Worm (Caenorhabditis elegans): ENCODE data around the gene sra-9.
A peak's percentile ranks its signal among the peaks of the same experiment; 100 is the strongest.

Gene sra-9

ce11 chrII:9487337-9487950 lies 44.7 kb upstream of the sra-9 start, which contains the start of gene T19H5.4 (continued):
- TF ChIP-seq R02D3.7 (tag; optimal IDR thresholded peaks at IDR 0.05) (no peak), C34F6.9 (tag; optimal IDR thresholded peaks at IDR 0.05) (peak; percentile 2), nhr-10 (tag; optimal IDR thresholded peaks at IDR 0.05) (no peak), ztf-1 (GFP tag; conservative IDR thresholded peaks at IDR 0.05) (no peak), ceh-82 (tag; optimal IDR thresholded peaks at IDR 0.05) (no peak), F13H6.1 (tag; optimal IDR thresholded peaks at IDR 0.05) (peak; percentile 54), snpc-4 (tag; optimal IDR thresholded peaks at IDR 0.05) (no peak), mdl-1 (tag; optimal IDR thresholded peaks at IDR 0.05) (peak; percentile 56 to 59), sem-4 (tag; optimal IDR thresholded peaks at IDR 0.05) (no peak), blmp-1 (tag; optimal IDR thresholded peaks at IDR 0.05; ENCODE audit: insufficient read depth) (peak; percentile 53), sma-3 (GFP tag; optimal IDR thresholded peaks at IDR 0.05) (peak; percentile 61), nhr-25 (tag; optimal IDR thresholded peaks at IDR 0.05) (peak; percentile 57), mab-5 (tag; optimal IDR thresholded peaks at IDR 0.05) (no peak), unc-55 (GFP tag; optimal IDR thresholded peaks at IDR 0.05) (no peak), nhr-12 (tag; optimal IDR thresholded peaks at IDR 0.05) (no peak)

DNA sequence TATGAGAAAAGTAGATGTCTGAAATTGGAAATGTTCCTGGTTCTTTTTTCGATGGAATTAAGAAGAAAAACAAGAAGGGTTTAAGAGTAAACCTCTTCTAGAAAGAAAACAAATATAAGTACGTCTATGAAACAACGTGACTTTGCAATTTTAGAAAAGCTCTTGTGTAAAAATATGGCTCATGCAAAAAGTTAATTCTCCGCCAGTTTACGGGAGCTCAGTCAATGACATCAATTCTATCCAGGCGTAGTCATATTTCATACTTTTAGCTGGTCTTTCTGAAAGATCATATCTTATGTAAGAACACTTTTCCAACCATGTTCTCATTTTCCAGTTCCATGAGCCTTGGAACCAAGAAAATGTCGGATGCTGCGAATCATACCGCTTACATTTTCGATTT lies 42.2 kb upstream of the sra-9 start:
- TF ChIP-seq dmd-4 (tag; optimal IDR thresholded peaks at IDR 0.05) (no peak), snpc-4 (tag; optimal IDR thresholded peaks at IDR 0.05) (no peak), unc-39 (tag; optimal IDR thresholded peaks at IDR 0.05) (no peak), aly-2 (tag; optimal IDR thresholded peaks at IDR 0.05) (no peak), alr-1 (tag; optimal IDR thresholded peaks at IDR 0.05) (no peak), mbf-1 (tag; optimal IDR thresholded peaks at IDR 0.05) (no peak), lin-11 (tag; optimal IDR thresholded peaks at IDR 0.05) (no peak), ZK546.5 (tag; optimal IDR thresholded peaks at IDR 0.05) (no peak), elt-1 (tag; optimal IDR thresholded peaks at IDR 0.05) (no peak), nhr-12 (tag; optimal IDR thresholded peaks at IDR 0.05) (no peak), sem-4 (tag; optimal IDR thresholded peaks at IDR 0.05) (no peak), nhr-237 (tag; optimal IDR thresholded peaks at IDR 0.05) (no peak), nhr-11 (tag; optimal IDR thresholded peaks at IDR 0.05) (no peak), mdl-1 (tag; optimal IDR thresholded peaks at IDR 0.05) (no peak), nhr-25 (tag; optimal IDR thresholded peaks at IDR 0.05) (no peak), gmeb-1 (tag; optimal IDR thresholded peaks at IDR 0.05) (no peak)

ce11 chrII:9490589-9490988 lies 41.5 kb upstream of the sra-9 start:
- TF ChIP-seq nhr-11 (tag; optimal IDR thresholded peaks at IDR 0.05), result no peak
- TF ChIP-seq elt-1 (tag; optimal IDR thresholded peaks at IDR 0.05), result no peak
- TF ChIP-seq nhr-25 (tag; optimal IDR thresholded peaks at IDR 0.05), result peak; percentile 8
- no peak for TF ChIP-seq nhr-129 (tag; optimal IDR thresholded peaks at IDR 0.05)
- TF ChIP-seq sma-9 (GFP tag; optimal IDR thresholded peaks at IDR 0.05), result peak; percentile 55
- TF ChIP-seq sma-9 (tag; optimal IDR thresholded peaks at IDR 0.05), result no peak
- no peak for TF ChIP-seq blmp-1 (tag; optimal IDR thresholded peaks at IDR 0.05; ENCODE audit: insufficient read depth)
- TF ChIP-seq nhr-77 (tag; optimal IDR thresholded peaks at IDR 0.05), result no peak
- peak in 1 of 2 experiments; percentile 14 for TF ChIP-seq lsy-2 (tag; optimal IDR thresholded peaks at IDR 0.05)
- TF ChIP-seq nhr-10 (tag; optimal IDR thresholded peaks at IDR 0.05), result no peak
- TF ChIP-seq skn-1 (tag; optimal IDR thresholded peaks at IDR 0.05), result no peak

DNA sequence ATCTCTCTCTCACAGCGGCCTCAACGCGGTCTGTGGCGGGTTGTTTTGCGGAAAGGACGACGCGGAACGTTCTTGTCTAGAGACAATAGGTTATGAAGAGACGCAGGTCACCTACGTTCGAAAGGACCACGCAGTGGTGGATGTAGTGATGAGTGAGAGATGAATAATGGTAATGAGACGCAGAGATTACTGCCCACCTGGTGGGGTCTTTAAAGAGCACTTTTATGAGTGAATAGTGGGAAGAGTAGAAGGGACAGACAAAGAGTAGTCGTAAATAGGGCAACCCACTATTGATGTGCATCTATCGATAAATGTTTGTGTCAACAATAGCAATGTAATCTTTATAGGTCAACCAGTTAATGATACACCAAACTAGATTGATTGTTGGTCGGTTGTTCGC lies 41.1 kb upstream of the sra-9 start:
- no peak for TF ChIP-seq sem-4 (tag; optimal IDR thresholded peaks at IDR 0.05)
- no peak for TF ChIP-seq blmp-1 (tag; optimal IDR thresholded peaks at IDR 0.05; ENCODE audit: insufficient read depth)
- no peak for TF ChIP-seq crh-2 (tag; optimal IDR thresholded peaks at IDR 0.05)
- TF ChIP-seq peb-1 (tag; optimal IDR thresholded peaks at IDR 0.05), result no peak
- TF ChIP-seq egl-27 (tag; optimal IDR thresholded peaks at IDR 0.05), result no peak
- no peak for TF ChIP-seq elt-1 (tag; optimal IDR thresholded peaks at IDR 0.05)
- no peak for TF ChIP-seq nhr-77 (tag; optimal IDR thresholded peaks at IDR 0.05)
- no peak for TF ChIP-seq unc-55 (GFP tag; optimal IDR thresholded peaks at IDR 0.05)
- TF ChIP-seq R02D3.7 (tag; optimal IDR thresholded peaks at IDR 0.05), result no peak
- TF ChIP-seq C34F6.9 (tag; optimal IDR thresholded peaks at IDR 0.05), result no peak
- TF ChIP-seq zag-1 (tag; optimal IDR thresholded peaks at IDR 0.05), result no peak
- no peak for TF ChIP-seq nhr-25 (tag; optimal IDR thresholded peaks at IDR 0.05)
- no peak for TF ChIP-seq ztf-11 (tag; optimal IDR thresholded peaks at IDR 0.05)

Data from whole organism, L2 larva.